Worm (Caenorhabditis elegans): ENCODE results near the gene clec-187.
"Not testable (repeated sequence)": the region's sequence is repeated elsewhere in the genome, so short reads cannot be mapped to it uniquely, and the experiment has no call there.

ce11 chrIV:12875260-12875659 is 4.0 kb upstream of the clec-187 start, which contains the start of gene ZK896.1:
- not testable (repeated sequence) for TF ChIP-seq egl-27 (tag; optimal IDR thresholded peaks at IDR 0.05); F16B12.6 (tag; optimal IDR thresholded peaks at IDR 0.05); nhr-90 (tag; optimal IDR thresholded peaks at IDR 0.05; ENCODE audit: poor library complexity); nhr-77 (tag; optimal IDR thresholded peaks at IDR 0.05); ama-1 (optimal IDR thresholded peaks at IDR 0.05); C34B4.2 (tag; optimal IDR thresholded peaks at IDR 0.05); ces-1 (GFP tag; optimal IDR thresholded peaks at IDR 0.05); ztf-11 (tag; optimal IDR thresholded peaks at IDR 0.05); rnt-1 (tag; optimal IDR thresholded peaks at IDR 0.05)
